Worm (Caenorhabditis elegans) whole organism, L4 larva: ENCODE results near the gene syg-1.

Experiments
- F10B5.3 ChIP-seq: sonication (generic microtip); optimal IDR thresholded peaks from 2 replicates; lab custom pipeline; 2016; ENCODE audit warnings: mild to moderate bottlenecking, missing genetic modification characterization, missing compliant biosample characterization
- F44E2.7 ChIP-seq: fragments of 200-800 bp; sonication (Bioruptor generic); IDR thresholded peaks from 2 replicates; pipeline ENCODE4 v2.1.2; 2022; ENCODE audit warnings: missing genetic modification characterization, missing compliant biosample characterization
- T26A8.4 ChIP-seq: fragments of 200-800 bp; sonication (Bioruptor generic); IDR thresholded peaks from 2 replicates; pipeline ENCODE4 v1.3.6; 2022; ENCODE audit warnings: missing genetic modification characterization, missing compliant biosample characterization
- Y105C5A.15 ChIP-seq: fragments of 200-800 bp; sonication (Bioruptor generic); IDR thresholded peaks from 2 replicates; pipeline ENCODE4 v1.3.6; 2022; ENCODE audit warnings: missing genetic modification characterization, missing compliant biosample characterization
- ZK546.5 ChIP-seq, 2 experiments: sonication (generic microtip); optimal IDR thresholded peaks; 2 replicates each; lab custom pipeline; 2017; ENCODE audit warnings: missing biosample characterization in 2 of 2, missing genetic modification characterization in 2 of 2
- aha-1 ChIP-seq: fragments of 150-350 bp; peaks from one replicate; lab custom pipeline; 2014; ENCODE audit warnings: missing biosample characterization, missing genetic modification characterization
- aly-2 ChIP-seq: sonication (generic microtip); optimal IDR thresholded peaks from 2 replicates; lab custom pipeline; 2018; ENCODE audit warnings: missing biosample characterization, missing genetic modification characterization
- ama-1 ChIP-seq: fragments of 150-350 bp; optimal IDR thresholded peaks from 2 replicates; lab custom pipeline; 2014; ENCODE audit warnings: inconsistent platforms, mixed read lengths
- arid-1 ChIP-seq: fragments of 200-800 bp; sonication (Bioruptor generic); conservative IDR thresholded peaks from 2 replicates; pipeline ENCODE4 v1.3.6; 2022; ENCODE audit warnings: missing genetic modification reagents, missing genetic modification characterization, missing compliant biosample characterization
- attf-4 ChIP-seq: sonication (generic microtip); optimal IDR thresholded peaks from 3 replicates; lab custom pipeline; 2017; ENCODE audit warnings: missing biosample characterization, missing genetic modification characterization
- ceh-32 ChIP-seq: sonication (generic microtip); optimal IDR thresholded peaks from 2 replicates; lab custom pipeline; 2016; ENCODE audit warnings: mild to moderate bottlenecking, missing genetic modification characterization, missing compliant biosample characterization; ENCODE audit not compliant: poor library complexity
- ceh-44 ChIP-seq: fragments of 200-800 bp; sonication (Bioruptor generic); IDR thresholded peaks from 2 replicates; pipeline ENCODE4 v1.3.6; 2022; ENCODE audit warnings: missing genetic modification reagents, missing genetic modification characterization, missing compliant biosample characterization
- ceh-82 ChIP-seq: sonication (generic microtip); optimal IDR thresholded peaks from 2 replicates; lab custom pipeline; 2017; ENCODE audit warnings: missing biosample characterization, missing genetic modification characterization
- daf-8 ChIP-seq: fragments of 200-800 bp; sonication (Bioruptor generic); IDR thresholded peaks from 2 replicates; pipeline ENCODE4 v1.3.6; 2022; ENCODE audit warnings: missing genetic modification characterization, missing compliant biosample characterization
- dmd-9 ChIP-seq: fragments of 200-800 bp; sonication (Bioruptor generic); IDR thresholded peaks from 2 replicates; pipeline ENCODE4 v1.3.6; 2022; ENCODE audit warnings: missing genetic modification reagents, missing genetic modification characterization, missing compliant biosample characterization
- dpl-1 ChIP-seq: fragments of 150-350 bp; optimal IDR thresholded peaks from 2 replicates; lab custom pipeline; 2014; ENCODE audit warnings: missing biosample characterization, missing genetic modification reagents, missing genetic modification characterization
- egl-27 ChIP-seq: sonication (generic microtip); optimal IDR thresholded peaks from 3 replicates; lab custom pipeline; 2017; ENCODE audit warnings: missing biosample characterization, missing genetic modification reagents, missing genetic modification characterization
- fkh-10 ChIP-seq: fragments of 150-350 bp; optimal IDR thresholded peaks from 2 replicates; lab custom pipeline; 2014; ENCODE audit warnings: missing biosample characterization, missing genetic modification reagents, missing genetic modification characterization
- fos-1 ChIP-seq: fragments of 150-350 bp; optimal IDR thresholded peaks from 2 replicates; lab custom pipeline; 2014; ENCODE audit warnings: missing biosample characterization, missing genetic modification characterization
- hif-1 ChIP-seq, 2 experiments: sonication (generic microtip); optimal IDR thresholded peaks; 2 replicates each; lab custom pipeline; 2016 to 2017; ENCODE audit warnings: missing compliant biosample characterization in 2 of 2, missing genetic modification characterization in 2 of 2, missing genetic modification reagents in 2 of 2, missing genotype in 2 of 2, mild to moderate bottlenecking in 1 of 2
- lim-7 ChIP-seq: fragments of 200-800 bp; sonication (Bioruptor generic); IDR thresholded peaks from 2 replicates; pipeline ENCODE4 v1.3.6; 2022; ENCODE audit warnings: missing genetic modification characterization, missing compliant biosample characterization
- lin-1 ChIP-seq: fragments of 200-800 bp; sonication (Bioruptor generic); IDR thresholded peaks from 2 replicates; pipeline ENCODE4 v1.3.6; 2022; ENCODE audit warnings: missing genetic modification reagents, missing genetic modification characterization, missing compliant biosample characterization
- lin-13 ChIP-seq: fragments of 150-350 bp; optimal IDR thresholded peaks from 2 replicates; lab custom pipeline; 2014; ENCODE audit warnings: missing biosample characterization, missing genetic modification reagents, missing genetic modification characterization
- lin-15B ChIP-seq: fragments of 150-350 bp; sonication (generic microtip); optimal IDR thresholded peaks from 3 replicates; lab custom pipeline; 2014; ENCODE audit warnings: missing biosample characterization, missing genetic modification characterization
- lin-29 ChIP-seq: fragments of 200-800 bp; sonication (Bioruptor generic); IDR thresholded peaks from 2 replicates; pipeline ENCODE4 v1.3.6; 2022; ENCODE audit warnings: missing genetic modification reagents, missing genetic modification characterization, missing compliant biosample characterization
- lin-39 ChIP-seq: fragments of 150-350 bp; optimal IDR thresholded peaks from 2 replicates; lab custom pipeline; 2014; ENCODE audit warnings: missing biosample characterization, missing genetic modification reagents, missing genetic modification characterization
- lir-3 ChIP-seq: sonication (generic microtip); optimal IDR thresholded peaks from 2 replicates; lab custom pipeline; 2016; ENCODE audit warnings: mild to moderate bottlenecking, missing genetic modification characterization, missing compliant biosample characterization
- madf-5 ChIP-seq, 2 experiments: fragments of 200-800 bp; sonication (Bioruptor generic); IDR thresholded peaks; 2 replicates each; pipeline ENCODE4 v1.3.6; 2022; ENCODE audit warnings: missing compliant biosample characterization in 2 of 2, missing genetic modification characterization in 2 of 2
- mes-2 ChIP-seq: sonication (generic microtip); optimal IDR thresholded peaks from 2 replicates; lab custom pipeline; 2016; ENCODE audit warnings: missing genotype, mild to moderate bottlenecking, missing genetic modification characterization, missing compliant biosample characterization; ENCODE audit not compliant: poor library complexity, severe bottlenecking
- mxl-2 ChIP-seq: fragments of 200-800 bp; sonication (Bioruptor generic); conservative IDR thresholded peaks from 2 replicates; pipeline ENCODE4 v1.3.6; 2022; ENCODE audit warnings: missing genetic modification reagents, missing genetic modification characterization, missing compliant biosample characterization
- nhr-10 ChIP-seq: fragments of 150-350 bp; optimal IDR thresholded peaks from 2 replicates; lab custom pipeline; 2014; ENCODE audit warnings: missing biosample characterization, missing genetic modification characterization
- nhr-25 ChIP-seq: sonication (generic microtip); optimal IDR thresholded peaks from 2 replicates; lab custom pipeline; 2017; ENCODE audit warnings: missing genetic modification characterization, mild to moderate bottlenecking, missing compliant biosample characterization, antibody characterized with exemption, moderate library complexity, borderline replicate concordance; ENCODE audit not compliant: insufficient read depth
- nhr-41 ChIP-seq: fragments of 200-800 bp; sonication (Bioruptor generic); IDR thresholded peaks from 2 replicates; pipeline ENCODE4 v1.3.6; 2022; ENCODE audit warnings: missing genetic modification reagents, missing genetic modification characterization, missing compliant biosample characterization
- nhr-42 ChIP-seq: fragments of 200-800 bp; sonication (Bioruptor generic); IDR thresholded peaks from 2 replicates; pipeline ENCODE4 v1.3.6; 2022; ENCODE audit warnings: missing genetic modification characterization, missing compliant biosample characterization
- nhr-48 ChIP-seq: sonication (generic microtip); optimal IDR thresholded peaks from 2 replicates; lab custom pipeline; 2016; ENCODE audit warnings: mild to moderate bottlenecking, missing genetic modification characterization, missing compliant biosample characterization
- nhr-76 ChIP-seq: fragments of 150-350 bp; optimal IDR thresholded peaks from 2 replicates; lab custom pipeline; 2014; ENCODE audit warnings: missing biosample characterization, missing genetic modification characterization
- nhr-77 ChIP-seq: fragments of 150-350 bp; optimal IDR thresholded peaks from 2 replicates; lab custom pipeline; 2014; ENCODE audit warnings: missing biosample characterization, missing genetic modification characterization
- pha-4 ChIP-seq, 2 experiments: fragments of 150-350 bp in 1 of 2; fragments of 200-800 bp in 1 of 2; sonication (Bioruptor generic) in 1 of 2; IDR thresholded peaks in 1 of 2; optimal IDR thresholded peaks in 1 of 2; 2 replicates each; pipeline versions ENCODE4 v1.3.6 to Lab custom; 2014 to 2022; ENCODE audit warnings: missing genetic modification characterization in 2 of 2, missing genetic modification reagents in 2 of 2, missing biosample characterization in 1 of 2, missing compliant biosample characterization in 1 of 2
- pqm-1 ChIP-seq: sonication (generic microtip); optimal IDR thresholded peaks from 2 replicates; lab custom pipeline; 2017; ENCODE audit warnings: missing biosample characterization, missing genetic modification characterization
- rbr-2 ChIP-seq: sonication (generic microtip); optimal IDR thresholded peaks from 2 replicates; lab custom pipeline; 2016; ENCODE audit warnings: missing genotype, missing genetic modification characterization, missing compliant biosample characterization
- saeg-2 ChIP-seq: fragments of 200-800 bp; sonication (Bioruptor generic); IDR thresholded peaks from 2 replicates; pipeline ENCODE4 v1.3.6; 2022; ENCODE audit warnings: missing genetic modification reagents, missing genetic modification characterization, missing compliant biosample characterization
- sdz-12 ChIP-seq: fragments of 200-800 bp; sonication (Bioruptor generic); optimal IDR thresholded peaks from 2 replicates; lab custom pipeline; 2018; ENCODE audit warnings: mild to moderate bottlenecking, missing genetic modification characterization, missing compliant biosample characterization
- set-16 ChIP-seq: fragments of 200-800 bp; sonication (Bioruptor generic); IDR thresholded peaks from 2 replicates; pipeline ENCODE4 v1.3.6; 2022; ENCODE audit warnings: missing genetic modification reagents, missing genetic modification characterization, missing compliant biosample characterization
- snpc-1.2 ChIP-seq: fragments of 200-800 bp; sonication (Bioruptor generic); IDR thresholded peaks from 2 replicates; pipeline ENCODE4 v1.3.6; 2022; ENCODE audit warnings: missing genetic modification reagents, missing genetic modification characterization, missing compliant biosample characterization
- spr-3 ChIP-seq: fragments of 200-800 bp; sonication (Bioruptor generic); optimal IDR thresholded peaks from 2 replicates; lab custom pipeline; 2018; ENCODE audit warnings: mild to moderate bottlenecking, missing genetic modification characterization, missing compliant biosample characterization
- tag-97 ChIP-seq: fragments of 200-800 bp; sonication (Bioruptor generic); IDR thresholded peaks from 2 replicates; pipeline ENCODE4 v1.3.6; 2022; ENCODE audit warnings: missing genetic modification characterization, missing compliant biosample characterization
- tra-1 ChIP-seq: fragments of 200-800 bp; sonication (Bioruptor generic); IDR thresholded peaks from 2 replicates; pipeline ENCODE4 v1.3.6; 2022; ENCODE audit warnings: missing genetic modification reagents, missing genetic modification characterization, missing compliant biosample characterization
- unc-130 ChIP-seq: sonication (generic microtip); optimal IDR thresholded peaks from 2 replicates; lab custom pipeline; 2016; ENCODE audit warnings: missing genetic modification reagents, missing genetic modification characterization, missing compliant biosample characterization
- unc-62 ChIP-seq, 3 experiments: fragments of 150-350 bp in 1 of 3; sonication (generic microtip); optimal IDR thresholded peaks in 2 of 3; peaks in 1 of 3; 1 replicate in 1 of 3; 2 replicates in 2 of 3; lab custom pipeline; 2014 to 2017; ENCODE audit warnings: missing biosample characterization in 3 of 3, missing genetic modification characterization in 3 of 3, missing genetic modification reagents in 3 of 3, missing genotype in 1 of 3
- vab-7 ChIP-seq: fragments of 200-800 bp; sonication (Bioruptor generic); IDR thresholded peaks from 2 replicates; pipeline ENCODE4 v1.3.6; 2022; ENCODE audit warnings: missing genetic modification reagents, missing genetic modification characterization, missing compliant biosample characterization
- zag-1 ChIP-seq: fragments of 150-350 bp; optimal IDR thresholded peaks from 2 replicates; lab custom pipeline; 2014; ENCODE audit warnings: missing biosample characterization, missing genetic modification characterization

Gene syg-1

ce11 chrX:2531276-2531675, 16.2 kb upstream of the syg-1 start (continued):
- TF ChIP-seq tra-1 (GFP tag; lab: Robert Waterston, UW) = peak; percentile 71
- peak; percentile 59 for TF ChIP-seq mes-2 (tag; lab: Kevin White, UChicago)
- no peak for TF ChIP-seq saeg-2
- TF ChIP-seq pqm-1 = no peak
- TF ChIP-seq ceh-44 = 0 out of 2 replicates have a peak, but pooled peaks have one; percentile 48
- TF ChIP-seq pha-4 (GFP tag; IDR thresholded peaks at IDR 0.05; lab: Robert Waterston, UW) = peak; percentile 70; the same call in 1 of the 2 replicates
- no peak for TF ChIP-seq pha-4 (tag; optimal IDR thresholded peaks at IDR 0.05; lab: Kevin White, UChicago)
- TF ChIP-seq fkh-10 (GFP tag; lab: Kevin White, UChicago) = no peak
- TF ChIP-seq nhr-41 = peak; percentile 66; the same call in 1 of the 2 replicates
- peak; percentile 98 for TF ChIP-seq aha-1
- peak; percentile 29 for TF ChIP-seq lin-13 (GFP tag; lab: Kevin White, UChicago)
- TF ChIP-seq hif-1 (tag; optimal IDR thresholded peaks at IDR 0.05; lab: Kevin White, UChicago) = no peak
- TF ChIP-seq dpl-1 (GFP tag; lab: Kevin White, UChicago) = no peak
- TF ChIP-seq lin-39 (tag; lab: Kevin White, UChicago) = no peak
- TF ChIP-seq lin-1 (GFP tag; lab: Robert Waterston, UW) = peak; percentile 43; the same call in 1 of the 2 replicates
- TF ChIP-seq T26A8.4 (GFP tag; lab: Robert Waterston, UW) = 0 out of 2 replicates have a peak, but pooled peaks have one; percentile 34
- TF ChIP-seq ceh-82 = no peak
- no peak for TF ChIP-seq sdz-12 (GFP tag; lab: Kevin White, UChicago)
- TF ChIP-seq nhr-76 (tag; lab: Kevin White, UChicago) = no peak
- TF ChIP-seq arid-1 (GFP tag; lab: Robert Waterston, UW) = peak; percentile 75
- peak; percentile 27 for TF ChIP-seq lir-3
- TF ChIP-seq tag-97 (GFP tag; lab: Robert Waterston, UW) = no peak
- no peak for TF ChIP-seq nhr-42 (GFP tag; lab: Robert Waterston, UW)
- no peak for TF ChIP-seq madf-5 (GFP tag; IDR thresholded peaks at IDR 0.05; lab: Robert Waterston, UW)
- peak in 1 of 2 experiments; percentile 11 for TF ChIP-seq unc-62 (GFP tag; optimal IDR thresholded peaks at IDR 0.05 in 1 of 2; lab: Kevin White, UChicago)
- no peak for TF ChIP-seq unc-62 (tag; optimal IDR thresholded peaks at IDR 0.05; lab: Kevin White, UChicago)
- TF ChIP-seq nhr-48 (tag; lab: Kevin White, UChicago) = peak; percentile 46
- peak; percentile 81 for TF ChIP-seq lim-7 (GFP tag; lab: Robert Waterston, UW)
- TF ChIP-seq fos-1 (tag; lab: Kevin White, UChicago) = no peak
- TF ChIP-seq nhr-77 (tag; lab: Kevin White, UChicago) = no peak
- peak; percentile 81 for TF ChIP-seq snpc-1.2 (GFP tag; lab: Robert Waterston, UW)
- TF ChIP-seq F44E2.7 (GFP tag; lab: Robert Waterston, UW) = 0 out of 2 replicates have a peak, but pooled peaks have one; percentile 55
- no peak for TF ChIP-seq set-16 (GFP tag; lab: Robert Waterston, UW)
- TF ChIP-seq aly-2 (tag; lab: Kevin White, UChicago) = no peak
- no peak for TF ChIP-seq lin-29 (GFP tag; lab: Robert Waterston, UW)
- no peak for TF ChIP-seq lin-15B
- peak; percentile 9 for TF ChIP-seq spr-3 (GFP tag; lab: Kevin White, UChicago)
- TF ChIP-seq ZK546.5 (tag; optimal IDR thresholded peaks at IDR 0.05; lab: Kevin White, UChicago) = no peak
- no peak for TF ChIP-seq mxl-2 (GFP tag; lab: Robert Waterston, UW)
- no peak for TF ChIP-seq ceh-32 (tag; lab: Kevin White, UChicago)
- no peak for TF ChIP-seq daf-8 (GFP tag; lab: Robert Waterston, UW)
- TF ChIP-seq ama-1 (lab: Kevin White, UChicago) = no peak
- TF ChIP-seq attf-4 (tag; lab: Kevin White, UChicago) = no peak
- TF ChIP-seq egl-27 (tag; lab: Kevin White, UChicago) = no peak
- no peak for TF ChIP-seq F10B5.3 (tag; lab: Kevin White, UChicago)
- peak; percentile 16 for TF ChIP-seq rbr-2 (tag; lab: Kevin White, UChicago)
- 0 out of 2 replicates have a peak, but pooled peaks have one; percentile 45 for TF ChIP-seq dmd-9 (GFP tag; lab: Robert Waterston, UW)
- TF ChIP-seq nhr-25 (tag; lab: Kevin White, UChicago) = no peak
- TF ChIP-seq zag-1 (tag; lab: Kevin White, UChicago) = no peak
- peak; percentile 77 for TF ChIP-seq vab-7 (GFP tag; lab: Robert Waterston, UW)
- TF ChIP-seq nhr-10 (tag; lab: Kevin White, UChicago) = no peak
- no peak for TF ChIP-seq Y105C5A.15
- no peak for TF ChIP-seq unc-130 (GFP tag; lab: Kevin White, UChicago)
